Worm (Caenorhabditis elegans): Measurements from ENCODE around the gene C15H7.4.

ce11 chrIII:9617599-9618262 lies 38.0 kb downstream of the C15H7.4 start:
- no peak for TF ChIP-seq ama-1 (optimal IDR thresholded peaks at IDR 0.05)
- no peak for TF ChIP-seq lin-13 (GFP tag; optimal IDR thresholded peaks at IDR 0.05)
- TF ChIP-seq ztf-11 (tag; optimal IDR thresholded peaks at IDR 0.05): no peak

Measured in whole organism, L4 larva.